Fruit fly (Drosophila melanogaster) whole organism: ENCODE results near the gene CG12116.

ENCODE experiments used
- CG8478 ChIP-seq: fragments of >200 bp; optimal IDR thresholded peaks from 2 replicates; lab custom pipeline; 2018; ENCODE audit warnings: inconsistent platforms
- Dll ChIP-seq: fragments of >200 bp; optimal IDR thresholded peaks from 2 replicates; lab custom pipeline; 2017
- EcR ChIP-seq, 2 experiments: fragments of >200 bp; optimal IDR thresholded peaks; 2 replicates each; lab custom pipeline; 2017; ENCODE audit warnings: missing biosample characterization in 2 of 2, missing genetic modification characterization in 2 of 2, missing genetic modification reagents in 2 of 2
- pan ChIP-seq: fragments of >200 bp; optimal IDR thresholded peaks from 2 replicates; lab custom pipeline; 2017
- psq ChIP-seq: fragments of >200 bp; optimal IDR thresholded peaks from 2 replicates; lab custom pipeline; 2017
- usp ChIP-seq: fragments of >200 bp; optimal IDR thresholded peaks from 2 replicates; lab custom pipeline; 2017; ENCODE audit warnings: missing biosample characterization, missing genetic modification characterization, mixed read lengths

CG12116 gene

DNA sequence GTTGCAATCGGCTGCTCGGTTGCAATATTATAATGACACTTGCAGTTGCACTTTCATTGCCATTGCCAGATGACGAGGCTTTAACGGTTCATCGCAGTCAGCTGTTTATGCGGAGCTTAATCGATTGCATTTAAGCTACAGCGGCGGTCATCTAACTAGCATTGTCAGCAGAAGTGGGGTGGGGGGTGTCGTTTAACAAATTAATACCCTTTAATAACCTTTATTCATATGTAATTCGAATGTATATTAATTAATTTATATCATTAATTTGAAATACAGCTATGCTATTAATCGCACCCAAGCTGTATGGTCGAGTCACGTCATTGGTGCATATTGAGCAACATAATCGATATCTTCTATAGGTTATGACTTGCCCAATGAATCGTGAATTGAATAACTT is 24.0 kb upstream of the CG12116 start:
- TF ChIP-seq psq (lab: Kevin White, UChicago) (no peak), CG8478 (lab: Kevin White, UChicago) (no peak), Dll (lab: Kevin White, UChicago) (no peak)

- no peak for TF ChIP-seq usp (GFP tag; lab: Kevin White, UChicago)
- no peak for TF ChIP-seq EcR (GFP tag; optimal IDR thresholded peaks at IDR 0.05; lab: Kevin White, UChicago)
- TF ChIP-seq pan: no peak
- TF ChIP-seq psq (lab: Kevin White, UChicago): no peak
- TF ChIP-seq CG8478 (lab: Kevin White, UChicago): no peak
- no peak for TF ChIP-seq Dll (lab: Kevin White, UChicago)
Observed at dm6 chrX:8491452-8492046, 22.7 kb upstream of the CG12116 start.

- TF ChIP-seq usp (GFP tag; lab: Kevin White, UChicago) (no peak), pan (no peak), EcR (GFP tag; optimal IDR thresholded peaks at IDR 0.05; lab: Kevin White, UChicago) (no peak), CG8478 (lab: Kevin White, UChicago) (no peak)
Observed at dm6 chrX:8490976-8491345, 22.1 kb upstream of the CG12116 start.

DNA sequence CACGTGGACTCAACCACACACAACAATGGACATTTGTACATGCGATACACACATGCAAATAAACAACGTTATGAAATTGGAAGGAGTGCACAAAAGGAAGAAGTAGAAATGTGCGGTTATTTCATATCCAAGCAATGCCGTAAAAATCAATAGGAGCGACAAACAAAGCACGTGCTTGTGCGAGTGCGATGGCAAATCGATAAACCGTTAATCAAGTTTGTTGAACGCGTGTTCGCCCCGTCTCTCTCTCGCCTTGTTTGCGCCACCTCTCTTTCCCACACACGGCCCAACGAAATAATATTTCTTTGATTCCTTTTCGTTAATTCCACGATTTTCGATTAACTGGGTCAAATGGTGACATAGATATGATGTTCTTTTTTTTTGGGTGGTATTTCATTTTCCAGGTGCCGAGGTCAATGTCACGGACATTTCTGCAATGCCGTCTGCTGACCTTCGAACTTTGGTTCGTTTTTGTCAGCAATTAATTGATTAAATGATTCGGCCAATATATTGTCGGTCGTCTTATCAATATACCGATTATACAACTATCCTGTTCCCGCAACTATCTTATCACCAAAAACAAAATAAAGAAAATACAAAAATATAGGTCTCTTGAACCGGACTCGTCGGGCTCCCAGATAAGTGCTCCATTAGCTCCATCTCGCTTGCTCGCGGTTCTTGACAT is 21.6 kb upstream of the CG12116 start:
- no peak for TF ChIP-seq EcR (GFP tag; optimal IDR thresholded peaks at IDR 0.05; lab: Kevin White, UChicago)
- TF ChIP-seq pan: no peak
- TF ChIP-seq CG8478 (lab: Kevin White, UChicago): no peak
- TF ChIP-seq usp (GFP tag; lab: Kevin White, UChicago): no peak
- TF ChIP-seq psq (lab: Kevin White, UChicago): no peak
- TF ChIP-seq Dll (lab: Kevin White, UChicago): no peak

- TF ChIP-seq pan (no peak), usp (GFP tag; lab: Kevin White, UChicago) (no peak), EcR (GFP tag; optimal IDR thresholded peaks at IDR 0.05; lab: Kevin White, UChicago) (no peak), CG8478 (lab: Kevin White, UChicago) (no peak), Dll (lab: Kevin White, UChicago) (no peak), psq (lab: Kevin White, UChicago) (no peak)
Observed at dm6 chrX:8489485-8489970, 20.7 kb upstream of the CG12116 start, which contains the start of gene otu. Gene otu (minus strand): TSS chrX:8489535.

DNA sequence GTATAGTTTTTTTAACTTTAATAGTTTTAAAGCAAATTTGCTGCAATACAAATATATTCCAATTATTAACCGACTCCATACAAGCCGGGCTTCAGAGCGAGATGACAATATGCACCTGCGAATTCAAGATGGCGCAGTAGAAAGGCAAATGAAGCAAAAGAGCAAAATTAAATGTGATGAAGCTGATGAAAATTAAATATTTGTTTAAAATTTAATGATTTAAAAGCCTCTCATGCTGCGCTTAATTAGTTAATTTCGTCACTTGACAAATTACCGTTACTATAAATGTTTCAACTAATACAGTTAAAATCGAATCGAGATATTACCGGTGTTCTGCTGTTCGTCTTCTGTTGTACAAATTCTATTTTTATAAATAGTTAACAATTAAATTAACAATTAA is 20.2 kb upstream of the CG12116 start, which contains the start of gene CG33181:
Gene CG33181 (plus strand): TSS at position 301 of the 400 bp plus-strand sequence.
- TF ChIP-seq CG8478 (lab: Kevin White, UChicago): no peak
- TF ChIP-seq pan: no peak
- TF ChIP-seq Dll (lab: Kevin White, UChicago): no peak
- TF ChIP-seq psq (lab: Kevin White, UChicago): no peak
- TF ChIP-seq usp (GFP tag; lab: Kevin White, UChicago): no peak
- no peak for TF ChIP-seq EcR (GFP tag; optimal IDR thresholded peaks at IDR 0.05; lab: Kevin White, UChicago)

dm6 chrX:8484778-8485177 is 16.0 kb upstream of the CG12116 start:
- TF ChIP-seq psq (lab: Kevin White, UChicago) (no peak), Dll (lab: Kevin White, UChicago) (no peak), usp (GFP tag; lab: Kevin White, UChicago) (no peak), CG8478 (lab: Kevin White, UChicago) (no peak), pan (no peak), EcR (GFP tag; optimal IDR thresholded peaks at IDR 0.05; lab: Kevin White, UChicago) (no peak)

DNA sequence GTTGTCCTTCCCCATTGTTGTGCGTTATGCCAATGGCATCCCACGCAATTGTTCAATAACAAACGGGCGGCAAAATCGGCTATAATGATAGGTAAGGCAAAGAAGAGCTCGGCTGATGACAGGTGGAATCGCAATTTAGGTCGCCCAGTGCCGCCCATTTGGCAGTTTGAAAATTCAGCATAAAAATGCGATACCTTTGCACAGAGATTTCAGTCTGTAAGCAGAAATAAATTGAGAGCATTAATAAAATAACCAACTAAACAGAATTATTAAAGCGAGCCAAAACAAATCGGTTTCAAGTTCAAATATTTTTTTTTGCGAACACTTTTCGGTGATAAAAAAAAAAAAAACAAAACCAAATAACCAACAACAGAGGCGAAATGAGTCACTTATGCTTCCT is 14.9 kb upstream of the CG12116 start, which contains the start of gene CG33223:
Gene CG33223 (minus strand): TSS at position 215 of the 400 bp plus-strand sequence.
- no peak for TF ChIP-seq CG8478 (lab: Kevin White, UChicago)
- no peak for TF ChIP-seq Dll (lab: Kevin White, UChicago)
- TF ChIP-seq pan: no peak
- TF ChIP-seq EcR (GFP tag; optimal IDR thresholded peaks at IDR 0.05; lab: Kevin White, UChicago): no peak
- TF ChIP-seq psq (lab: Kevin White, UChicago): no peak
- TF ChIP-seq usp (GFP tag; lab: Kevin White, UChicago): no peak

- TF ChIP-seq pan (no peak), psq (lab: Kevin White, UChicago) (no peak), Dll (lab: Kevin White, UChicago) (no peak), EcR (GFP tag; optimal IDR thresholded peaks at IDR 0.05; lab: Kevin White, UChicago) (no peak), CG8478 (lab: Kevin White, UChicago) (no peak), usp (GFP tag; lab: Kevin White, UChicago) (no peak)
Observed at dm6 chrX:8481462-8481861, 12.7 kb upstream of the CG12116 start, which contains the start of gene Cp38. Gene Cp38 (plus strand): TSS chrX:8481837.

- no peak for TF ChIP-seq usp (GFP tag; lab: Kevin White, UChicago)
- TF ChIP-seq psq (lab: Kevin White, UChicago): no peak
- no peak for TF ChIP-seq EcR (GFP tag; optimal IDR thresholded peaks at IDR 0.05; lab: Kevin White, UChicago)
- no peak for TF ChIP-seq Dll (lab: Kevin White, UChicago)
- no peak for TF ChIP-seq pan
- TF ChIP-seq CG8478 (lab: Kevin White, UChicago): no peak
Observed at dm6 chrX:8479031-8479568, 10.3 kb upstream of the CG12116 start, which contains the start of gene Cp36. Gene Cp36 (plus strand): TSS chrX:8479319.

- TF ChIP-seq CG8478 (lab: Kevin White, UChicago) (no peak), Dll (lab: Kevin White, UChicago) (no peak), psq (lab: Kevin White, UChicago) (no peak), pan (no peak), usp (GFP tag; lab: Kevin White, UChicago) (no peak), EcR (GFP tag; optimal IDR thresholded peaks at IDR 0.05; lab: Kevin White, UChicago) (no peak)
Observed at dm6 chrX:8476817-8477216, 8.0 kb upstream of the CG12116 start, which contains the start of gene Cp7Fc. Gene Cp7Fc (plus strand): TSS chrX:8477117.
